Worm (Caenorhabditis elegans): ENCODE results near the gene cyn-7.

DNA sequence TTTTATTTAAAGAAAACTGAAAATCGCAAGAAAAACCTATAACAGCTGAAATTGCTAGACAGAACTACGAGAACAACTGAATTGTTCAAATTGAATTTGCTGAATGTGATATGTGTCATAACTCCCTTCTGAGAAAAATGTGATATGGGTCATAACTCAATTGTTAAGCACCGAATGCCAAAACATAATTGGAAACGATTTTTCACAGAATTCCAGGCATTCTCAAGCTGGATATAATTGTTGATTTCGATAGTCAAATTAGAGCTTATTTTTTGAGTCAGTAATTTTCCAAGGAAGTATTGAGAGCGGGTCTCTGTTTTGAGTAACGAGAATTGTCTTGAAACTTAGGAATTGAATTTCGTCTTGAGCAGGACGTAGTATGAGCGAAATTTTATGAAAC lies 5.3 kb downstream of the cyn-7 start:
- TF ChIP-seq mdl-1 (tag; optimal IDR thresholded peaks at IDR 0.05) (no peak), nhr-77 (tag; optimal IDR thresholded peaks at IDR 0.05) (no peak), nhr-76 (tag; optimal IDR thresholded peaks at IDR 0.05) (no peak), aly-2 (tag; optimal IDR thresholded peaks at IDR 0.05) (no peak), nhr-11 (tag; optimal IDR thresholded peaks at IDR 0.05) (peak; percentile 5), pqm-1 (tag; optimal IDR thresholded peaks at IDR 0.05) (no peak)
